Worm (Caenorhabditis elegans): ENCODE measurements around the gene F36H12.3.
"Not testable (repeated sequence)": the region's sequence is repeated elsewhere in the genome, so short reads cannot be mapped to it uniquely, and the experiment has no call there.

Gene F36H12.3

DNA sequence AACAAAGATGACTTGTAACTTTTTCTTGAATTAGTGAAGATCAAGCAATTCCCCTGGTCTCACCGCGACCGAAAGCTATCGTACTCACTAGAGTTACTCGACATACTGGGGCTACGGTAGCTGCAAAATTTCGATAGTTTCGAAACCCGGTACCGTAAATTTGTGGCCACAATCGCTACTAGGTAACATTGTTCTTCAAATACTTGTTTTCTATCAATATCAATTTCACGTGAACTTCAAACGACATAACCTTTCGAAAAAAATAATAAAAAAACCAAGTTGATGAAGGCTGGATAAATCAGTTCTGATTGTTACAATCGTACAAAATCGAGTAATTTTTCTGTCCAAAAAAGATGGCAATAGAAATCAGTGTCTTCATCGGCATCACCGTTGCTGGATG lies at the start of gene F36H12.3:
TSS of gene F36H12.3 (plus strand) at position 301 of the 400 bp plus-strand sequence.
- no peak for TF ChIP-seq madf-2 (tag; optimal IDR thresholded peaks at IDR 0.05)
- no peak for TF ChIP-seq zip-5 (tag; optimal IDR thresholded peaks at IDR 0.05)
- no peak for TF ChIP-seq C08G9.2 (tag; optimal IDR thresholded peaks at IDR 0.05)
- no peak for TF ChIP-seq tbx-7 (tag; optimal IDR thresholded peaks at IDR 0.05)

ce11 chrIV:5224238-5224637 lies 48.4 kb upstream of the F36H12.3 start, which contains the start of gene Y59E9AL.8:
Gene Y59E9AL.8 (minus strand): TSS chrIV:5224338.
- no peak for TF ChIP-seq sox-2 (GFP tag; IDR thresholded peaks at IDR 0.05)
- no peak for TF ChIP-seq unc-86 (tag; optimal IDR thresholded peaks at IDR 0.05)
- TF ChIP-seq ttx-3 (tag; optimal IDR thresholded peaks at IDR 0.05): no peak
- no peak for TF ChIP-seq fax-1 (tag; optimal IDR thresholded peaks at IDR 0.05)
- no peak for TF ChIP-seq unc-3 (GFP tag; conservative IDR thresholded peaks at IDR 0.05)
- TF ChIP-seq unc-3 (tag; optimal IDR thresholded peaks at IDR 0.05): no peak
- TF ChIP-seq che-1 (tag; optimal IDR thresholded peaks at IDR 0.05): no peak
- TF ChIP-seq ceh-9 (tag; optimal IDR thresholded peaks at IDR 0.05): no peak
- no peak for TF ChIP-seq odd-2 (tag; optimal IDR thresholded peaks at IDR 0.05)
- TF ChIP-seq F13H6.1 (tag; optimal IDR thresholded peaks at IDR 0.05): no peak

DNA sequence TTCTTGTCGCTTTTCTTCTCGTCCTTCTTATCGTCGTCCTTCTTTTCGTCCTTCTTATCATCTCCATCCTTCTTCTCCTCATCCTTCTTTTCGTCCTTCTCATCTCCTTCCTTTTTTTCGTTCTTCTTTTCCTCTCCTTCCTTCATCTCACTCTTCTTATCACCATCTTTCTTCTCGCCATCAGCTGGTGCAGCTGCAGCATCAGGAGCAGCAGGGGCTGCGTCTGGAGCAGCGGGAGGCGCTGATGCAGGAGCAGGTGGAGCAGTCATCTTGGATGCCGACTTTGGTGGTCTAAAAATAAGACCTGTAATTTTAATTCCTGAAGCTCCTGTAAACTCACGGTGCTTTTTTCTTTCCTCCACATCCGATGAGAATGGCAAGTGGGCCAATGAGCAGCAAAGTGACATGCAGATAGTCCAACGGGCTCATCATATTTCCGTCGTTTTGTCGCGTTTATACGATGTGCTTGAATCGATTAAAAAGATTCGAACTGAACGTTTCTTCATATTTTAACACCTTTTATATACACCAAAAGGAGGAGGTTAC lies 47.3 kb upstream of the F36H12.3 start, which contains the start of gene cylc-1:
TSS of gene cylc-1 (minus strand) at position 496 of the 546 bp plus-strand sequence.
- not testable (repeated sequence) for TF ChIP-seq elt-2 (tag; optimal IDR thresholded peaks at IDR 0.05); unc-55 (GFP tag; optimal IDR thresholded peaks at IDR 0.05); F13H6.1 (tag; optimal IDR thresholded peaks at IDR 0.05)

DNA sequence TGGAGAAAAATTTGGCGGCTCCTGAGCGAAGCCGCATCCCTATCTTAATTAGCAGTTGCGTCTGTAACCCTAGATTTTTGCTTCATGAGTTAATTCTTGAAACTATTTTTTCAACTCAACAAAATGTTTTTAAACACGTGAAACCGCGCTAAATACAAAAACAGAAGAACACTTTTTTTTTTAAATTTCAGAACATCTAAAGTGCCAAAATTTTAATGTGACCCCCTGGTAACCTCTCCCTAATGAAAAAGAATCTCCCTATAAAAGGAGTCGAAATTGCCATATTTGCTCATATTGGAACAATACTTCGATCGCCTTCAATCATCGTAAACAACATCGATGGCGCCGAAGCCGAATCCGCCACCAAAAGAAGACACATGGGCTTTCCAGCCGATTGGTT lies 46.1 kb upstream of the F36H12.3 start, which contains the start of gene nsph-4.1:
TSS of gene nsph-4.1 (plus strand) at position 301 of the 400 bp plus-strand sequence.
- TF ChIP-seq rnt-1 (tag; optimal IDR thresholded peaks at IDR 0.05); pax-1 (tag; optimal IDR thresholded peaks at IDR 0.05); C38D4.7 (GFP tag; optimal IDR thresholded peaks at IDR 0.05): not testable (repeated sequence)

DNA sequence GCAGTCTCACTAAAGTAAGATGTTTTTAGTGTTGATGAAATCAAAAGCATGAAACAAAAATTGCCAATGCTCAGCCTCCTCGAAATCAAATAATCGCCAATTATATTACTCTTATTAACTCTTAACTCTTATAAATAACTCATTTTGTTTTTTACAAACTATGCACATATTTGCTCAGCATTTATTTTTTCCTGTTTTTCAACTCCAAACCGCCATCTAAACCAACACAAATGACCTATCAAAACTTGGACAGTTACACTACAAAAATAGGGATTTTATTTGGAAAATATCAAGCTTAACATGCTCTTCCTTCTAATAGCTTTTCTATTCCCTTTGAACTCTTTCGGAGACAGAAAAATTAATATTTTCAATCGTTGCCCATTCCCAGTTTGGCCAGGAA lies 44.0 kb upstream of the F36H12.3 start, which contains the start of gene thn-6:
TSS of gene thn-6 (plus strand) at position 301 of the 400 bp plus-strand sequence.
- TF ChIP-seq hlh-15 (tag; optimal IDR thresholded peaks at IDR 0.05) (no peak), tbx-7 (tag; optimal IDR thresholded peaks at IDR 0.05) (no peak), ceh-34 (tag; optimal IDR thresholded peaks at IDR 0.05) (no peak), F13H6.1 (tag; optimal IDR thresholded peaks at IDR 0.05) (no peak), lin-11 (tag; optimal IDR thresholded peaks at IDR 0.05) (no peak), madf-2 (tag; optimal IDR thresholded peaks at IDR 0.05) (no peak), lim-6 (tag; optimal IDR thresholded peaks at IDR 0.05) (no peak), hlh-30 (tag; optimal IDR thresholded peaks at IDR 0.05; ENCODE audit: insufficient read depth) (no peak), odd-2 (tag; optimal IDR thresholded peaks at IDR 0.05) (no peak)

DNA sequence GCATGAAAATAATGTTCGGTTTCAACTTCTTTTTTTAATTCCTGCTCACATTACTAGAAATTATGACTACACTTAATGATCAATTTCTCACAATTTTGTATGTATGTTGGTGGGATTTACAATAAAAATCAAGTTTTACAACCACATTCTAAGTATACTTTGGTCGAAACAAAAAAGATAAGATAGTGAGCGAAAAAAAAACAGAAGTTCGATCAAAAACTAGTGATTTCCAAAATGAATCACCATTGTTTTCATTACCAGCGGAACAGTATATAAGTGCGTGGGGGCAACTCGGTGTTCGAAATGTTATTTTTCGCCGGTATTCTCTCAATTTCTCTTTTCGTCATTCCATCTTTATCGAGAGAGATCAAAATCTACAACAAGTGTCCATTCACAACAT lies 42.1 kb upstream of the F36H12.3 start, which contains the start of gene thn-5:
TSS of gene thn-5 (plus strand) at position 301 of the 400 bp plus-strand sequence.
- TF ChIP-seq K09A11.1 (tag; optimal IDR thresholded peaks at IDR 0.05; ENCODE audit: insufficient read depth) (no peak), gmeb-2 (tag; optimal IDR thresholded peaks at IDR 0.05) (no peak), sox-4 (tag; optimal IDR thresholded peaks at IDR 0.05) (no peak), ceh-9 (tag; optimal IDR thresholded peaks at IDR 0.05) (no peak), ceh-6 (GFP tag; optimal IDR thresholded peaks at IDR 0.05) (no peak), tbx-7 (tag; optimal IDR thresholded peaks at IDR 0.05) (no peak), ets-4 (tag; optimal IDR thresholded peaks at IDR 0.05) (no peak), C08G9.2 (tag; optimal IDR thresholded peaks at IDR 0.05) (no peak), dve-1 (tag; optimal IDR thresholded peaks at IDR 0.05) (no peak), lim-6 (tag; optimal IDR thresholded peaks at IDR 0.05) (no peak), rnt-1 (tag; optimal IDR thresholded peaks at IDR 0.05) (no peak), ceh-45 (GFP tag; IDR thresholded peaks at IDR 0.05) (no peak), T23F11.4 (GFP tag; optimal IDR thresholded peaks at IDR 0.05) (no peak), ceh-30 (tag; optimal IDR thresholded peaks at IDR 0.05) (no peak)

Measured in whole organism, late embryonic.